Worm (Caenorhabditis elegans): ENCODE measurements around the gene F56D6.6.

F56D6.6 gene

ce11 chrIV:3862948-3863347, 40.1 kb upstream of the F56D6.6 start:
- no peak for TF ChIP-seq lin-39 (tag; optimal IDR thresholded peaks at IDR 0.05)
- no peak for TF ChIP-seq mbf-1 (tag; optimal IDR thresholded peaks at IDR 0.05)

- TF ChIP-seq nhr-23 (tag; optimal IDR thresholded peaks at IDR 0.05) (no peak), fos-1 (tag; optimal IDR thresholded peaks at IDR 0.05) (no peak), nhr-11 (tag; optimal IDR thresholded peaks at IDR 0.05) (no peak), lin-13 (GFP tag; optimal IDR thresholded peaks at IDR 0.05) (no peak), alr-1 (tag; optimal IDR thresholded peaks at IDR 0.05) (no peak), mbf-1 (tag; optimal IDR thresholded peaks at IDR 0.05) (no peak)
These were observed 38.1 kb upstream of the F56D6.6 start, which contains the start of gene aat-8 for ce11 chrIV:3864944-3865343. Gene aat-8, minus strand, starts transcription at chrIV:3865044.

DNA sequence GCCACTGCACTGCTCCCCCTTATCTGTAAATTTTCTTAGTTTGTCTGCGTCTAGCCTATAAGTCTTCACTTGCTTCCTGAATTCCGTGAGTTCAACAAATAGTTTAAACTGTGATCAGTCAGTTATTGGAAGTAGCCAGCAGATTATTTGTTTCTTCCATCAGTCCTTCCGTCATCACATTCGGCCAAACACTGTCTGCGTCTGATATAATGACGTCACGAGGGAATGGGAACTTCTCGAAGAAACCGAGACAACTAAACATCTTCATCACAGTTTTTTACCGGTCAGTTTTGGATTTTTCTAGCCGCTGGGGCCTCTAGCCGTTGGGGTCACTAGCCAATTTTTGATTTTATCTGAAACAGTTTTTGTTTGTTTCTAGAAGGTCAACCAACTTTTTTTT, 37.0 kb upstream of the F56D6.6 start:
- TF ChIP-seq nhr-25 (tag; optimal IDR thresholded peaks at IDR 0.05) (peak; percentile 38), nhr-11 (tag; optimal IDR thresholded peaks at IDR 0.05) (no peak), fos-1 (tag; optimal IDR thresholded peaks at IDR 0.05) (peak; percentile 3), nhr-10 (tag; optimal IDR thresholded peaks at IDR 0.05) (no peak), Y55F3AM.14 (GFP tag; optimal IDR thresholded peaks at IDR 0.05) (no peak), nhr-129 (tag; optimal IDR thresholded peaks at IDR 0.05) (peak; percentile 24), ZK546.5 (tag; optimal IDR thresholded peaks at IDR 0.05) (no peak)

ce11 chrIV:3867252-3867651, 35.8 kb upstream of the F56D6.6 start, which contains the start of gene F37C4.4:
Gene F37C4.4, plus strand, starts transcription at chrIV:3867309.
- no peak for TF ChIP-seq nhr-21 (tag; optimal IDR thresholded peaks at IDR 0.05)
- TF ChIP-seq nhr-23 (tag; optimal IDR thresholded peaks at IDR 0.05), result no peak
- TF ChIP-seq lin-39 (tag; optimal IDR thresholded peaks at IDR 0.05), result no peak
- TF ChIP-seq ztf-4 (tag; optimal IDR thresholded peaks at IDR 0.05), result no peak
- no peak for TF ChIP-seq sma-3 (GFP tag; optimal IDR thresholded peaks at IDR 0.05)

DNA sequence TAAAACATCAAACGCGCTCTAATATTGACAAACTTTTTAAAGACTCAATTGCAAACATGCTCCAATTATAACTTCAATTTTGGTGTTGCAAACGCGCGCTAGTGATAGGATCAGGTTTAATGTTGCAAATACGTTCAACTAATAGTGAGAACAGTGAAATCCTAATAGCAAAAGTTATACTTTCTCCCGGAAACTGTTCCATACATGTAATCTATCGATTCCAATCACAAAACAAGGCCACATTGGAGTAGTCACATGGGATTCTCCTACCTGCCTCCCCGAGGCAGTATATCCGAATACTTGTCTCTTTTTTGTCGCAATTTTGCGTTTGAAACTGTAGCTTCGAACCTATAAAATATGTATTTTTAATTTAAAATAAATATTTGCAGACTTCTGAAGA, 33.2 kb upstream of the F56D6.6 start:
- TF ChIP-seq nhr-129 (tag; optimal IDR thresholded peaks at IDR 0.05), result no peak

DNA sequence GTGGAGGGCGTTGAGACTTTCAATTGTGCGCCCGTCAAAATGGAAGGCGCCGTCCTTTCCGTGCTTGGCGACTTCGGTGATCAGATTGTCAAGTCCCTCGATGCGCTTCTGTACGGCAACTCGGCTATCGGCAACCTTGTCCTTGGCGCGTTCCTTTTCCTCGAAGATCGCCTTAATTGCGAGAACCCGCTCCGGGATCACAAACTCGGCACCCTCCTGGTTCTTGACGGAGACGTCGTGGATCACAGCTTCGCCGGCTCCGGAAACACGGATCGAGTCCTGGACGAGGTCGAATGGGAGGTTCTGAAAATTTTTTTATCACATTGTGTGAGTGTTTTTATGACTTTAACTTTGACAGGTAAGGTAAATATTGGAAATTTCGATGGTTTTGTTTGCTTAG, 29.9 kb upstream of the F56D6.6 start:
- TF ChIP-seq F13H6.1 (tag; optimal IDR thresholded peaks at IDR 0.05) (no peak), ZK546.5 (tag; optimal IDR thresholded peaks at IDR 0.05) (no peak), mbf-1 (tag; optimal IDR thresholded peaks at IDR 0.05) (no peak), elt-3 (tag; optimal IDR thresholded peaks at IDR 0.05) (no peak), sma-3 (GFP tag; optimal IDR thresholded peaks at IDR 0.05) (no peak)

DNA sequence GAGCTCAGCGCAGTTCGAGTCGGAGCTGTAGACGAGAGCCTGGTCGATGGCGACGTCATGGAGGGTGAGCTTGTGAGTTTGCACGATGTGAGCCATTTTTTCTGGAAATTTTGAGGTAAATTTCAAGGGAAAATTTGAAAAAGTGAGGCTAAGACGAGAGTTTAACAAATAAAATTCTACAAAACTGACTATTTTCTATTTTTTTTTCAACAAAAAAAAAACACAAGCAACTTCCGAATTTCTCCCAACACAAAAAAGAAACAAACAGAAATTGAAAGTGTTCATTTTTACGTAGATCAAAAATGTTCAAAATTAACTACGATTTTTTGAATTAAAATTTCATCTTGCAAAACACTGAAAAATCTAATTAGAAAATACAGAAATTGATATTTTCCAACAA, 29.3 kb upstream of the F56D6.6 start, which contains the start of gene F37C4.5:
Gene F37C4.5 (minus strand): TSS at position 101 of the 400 bp plus-strand sequence.
- TF ChIP-seq mbf-1 (tag; optimal IDR thresholded peaks at IDR 0.05) (no peak), sma-9 (GFP tag; optimal IDR thresholded peaks at IDR 0.05) (no peak), sma-9 (tag; optimal IDR thresholded peaks at IDR 0.05) (no peak), snpc-4 (tag; optimal IDR thresholded peaks at IDR 0.05) (no peak), lin-13 (GFP tag; optimal IDR thresholded peaks at IDR 0.05) (no peak)

ce11 chrIV:3874417-3874816, 28.6 kb upstream of the F56D6.6 start:
- peak; percentile 30 for TF ChIP-seq nhr-10 (tag; optimal IDR thresholded peaks at IDR 0.05)
- TF ChIP-seq elt-3 (tag; optimal IDR thresholded peaks at IDR 0.05), result no peak
- TF ChIP-seq peb-1 (tag; optimal IDR thresholded peaks at IDR 0.05), result no peak
- TF ChIP-seq F13H6.1 (tag; optimal IDR thresholded peaks at IDR 0.05), result peak; percentile 10
- no peak for TF ChIP-seq snpc-4 (tag; optimal IDR thresholded peaks at IDR 0.05)
- TF ChIP-seq nhr-21 (tag; optimal IDR thresholded peaks at IDR 0.05), result no peak
- peak; percentile 95 for TF ChIP-seq ama-1 (optimal IDR thresholded peaks at IDR 0.05)
- no peak for TF ChIP-seq sem-4 (tag; optimal IDR thresholded peaks at IDR 0.05)
- TF ChIP-seq nhr-12 (tag; optimal IDR thresholded peaks at IDR 0.05), result no peak
- TF ChIP-seq C34F6.9 (tag; optimal IDR thresholded peaks at IDR 0.05), result peak; percentile 41
- TF ChIP-seq lin-11 (tag; optimal IDR thresholded peaks at IDR 0.05), result no peak
- TF ChIP-seq nhr-11 (tag; optimal IDR thresholded peaks at IDR 0.05), result no peak
- TF ChIP-seq ZK546.5 (tag; optimal IDR thresholded peaks at IDR 0.05), result no peak
- TF ChIP-seq nhr-25 (tag; optimal IDR thresholded peaks at IDR 0.05), result peak; percentile 19
- no peak for TF ChIP-seq sma-3 (GFP tag; optimal IDR thresholded peaks at IDR 0.05)
- no peak for TF ChIP-seq unc-39 (tag; optimal IDR thresholded peaks at IDR 0.05)
- TF ChIP-seq lsy-2 (tag; optimal IDR thresholded peaks at IDR 0.05), result peak in 1 of 2 experiments; percentile 51
- TF ChIP-seq ztf-4 (tag; optimal IDR thresholded peaks at IDR 0.05), result no peak
- TF ChIP-seq nhr-129 (tag; optimal IDR thresholded peaks at IDR 0.05), result peak; percentile 45
- peak; percentile 28 for TF ChIP-seq unc-55 (GFP tag; optimal IDR thresholded peaks at IDR 0.05)
- TF ChIP-seq gmeb-1 (tag; optimal IDR thresholded peaks at IDR 0.05), result no peak
- TF ChIP-seq ztf-1 (GFP tag; conservative IDR thresholded peaks at IDR 0.05), result no peak
- TF ChIP-seq fos-1 (tag; optimal IDR thresholded peaks at IDR 0.05), result peak; percentile 65
- no peak for TF ChIP-seq ceh-16 (tag; optimal IDR thresholded peaks at IDR 0.05)
- peak; percentile 40 for TF ChIP-seq crh-2 (tag; optimal IDR thresholded peaks at IDR 0.05)
- no peak for TF ChIP-seq skn-1 (tag; optimal IDR thresholded peaks at IDR 0.05)
- peak; percentile 26 for TF ChIP-seq sma-9 (GFP tag; optimal IDR thresholded peaks at IDR 0.05)
- TF ChIP-seq sma-9 (tag; optimal IDR thresholded peaks at IDR 0.05), result no peak

All from whole organism, L2 larva.